Worm (Caenorhabditis elegans) whole organism, L2 larva: ENCODE data around the gene B0244.9.

Experiments used
- C34F6.9 ChIP-seq: fragments of 150-350 bp; optimal IDR thresholded peaks from 2 replicates; lab custom pipeline; 2014; ENCODE audit warnings: missing biosample characterization, missing genetic modification characterization
- F13H6.1 ChIP-seq: sonication (generic microtip); optimal IDR thresholded peaks from 2 replicates; lab custom pipeline; 2016; ENCODE audit warnings: missing genetic modification characterization, missing compliant biosample characterization
- R02D3.7 ChIP-seq: fragments of 150-350 bp; optimal IDR thresholded peaks from 2 replicates; lab custom pipeline; 2014; ENCODE audit warnings: missing biosample characterization, missing genetic modification characterization
- Y55F3AM.14 ChIP-seq: fragments of 200-800 bp; sonication (Bioruptor generic); optimal IDR thresholded peaks from 2 replicates; lab custom pipeline; 2018; ENCODE audit warnings: mild to moderate bottlenecking, missing genetic modification characterization, missing compliant biosample characterization
- ZK546.5 ChIP-seq: sonication (generic microtip); optimal IDR thresholded peaks from 2 replicates; lab custom pipeline; 2017; ENCODE audit warnings: missing biosample characterization, missing genetic modification characterization
- alr-1 ChIP-seq: fragments of 150-350 bp; optimal IDR thresholded peaks from 2 replicates; lab custom pipeline; 2014; ENCODE audit warnings: missing biosample characterization, missing genetic modification characterization
- aly-2 ChIP-seq: fragments of 150-350 bp; optimal IDR thresholded peaks from 2 replicates; lab custom pipeline; 2014; ENCODE audit warnings: missing biosample characterization, missing genetic modification characterization
- ama-1 ChIP-seq: fragments of 150-350 bp; optimal IDR thresholded peaks from 2 replicates; lab custom pipeline; 2018; ENCODE audit warnings: inconsistent platforms
- blmp-1 ChIP-seq: sonication (generic microtip); optimal IDR thresholded peaks from 2 replicates; lab custom pipeline; 2017; ENCODE audit warnings: missing genetic modification characterization, mild to moderate bottlenecking, missing compliant biosample characterization, antibody characterized with exemption, moderate library complexity; ENCODE audit not compliant: insufficient read depth
- ceh-16 ChIP-seq: fragments of 150-350 bp; optimal IDR thresholded peaks from 2 replicates; lab custom pipeline; 2014; ENCODE audit warnings: missing biosample characterization, missing genetic modification characterization
- ceh-82 ChIP-seq: fragments of 150-350 bp; optimal IDR thresholded peaks from 2 replicates; lab custom pipeline; 2014; ENCODE audit warnings: missing biosample characterization, missing genetic modification characterization
- crh-2 ChIP-seq: sonication (generic microtip); optimal IDR thresholded peaks from 2 replicates; lab custom pipeline; 2017; ENCODE audit warnings: missing biosample characterization, missing genetic modification characterization
- dmd-4 ChIP-seq: sonication (generic microtip); optimal IDR thresholded peaks from 2 replicates; lab custom pipeline; 2017; ENCODE audit warnings: missing biosample characterization, missing genetic modification characterization
- egl-27 ChIP-seq: sonication (generic microtip); optimal IDR thresholded peaks from 3 replicates; lab custom pipeline; 2017; ENCODE audit warnings: missing biosample characterization, missing genetic modification reagents, missing genetic modification characterization
- elt-1 ChIP-seq: fragments of 150-350 bp; optimal IDR thresholded peaks from 2 replicates; lab custom pipeline; 2014; ENCODE audit warnings: missing biosample characterization, missing genetic modification characterization
- elt-3 ChIP-seq: sonication (generic microtip); optimal IDR thresholded peaks from 2 replicates; lab custom pipeline; 2017; ENCODE audit warnings: missing biosample characterization, missing genetic modification characterization
- fos-1 ChIP-seq: fragments of 150-350 bp; optimal IDR thresholded peaks from 2 replicates; lab custom pipeline; 2014; ENCODE audit warnings: missing biosample characterization, missing genetic modification characterization
- gmeb-1 ChIP-seq: fragments of 150-350 bp; optimal IDR thresholded peaks from 2 replicates; lab custom pipeline; 2014; ENCODE audit warnings: missing biosample characterization, missing genetic modification characterization
- lin-11 ChIP-seq: fragments of 150-350 bp; sonication (generic microtip); optimal IDR thresholded peaks from 2 replicates; lab custom pipeline; 2014; ENCODE audit warnings: missing biosample characterization, missing genetic modification characterization, inconsistent platforms, mixed read lengths
- lin-13 ChIP-seq: fragments of 150-350 bp; optimal IDR thresholded peaks from 2 replicates; lab custom pipeline; 2014; ENCODE audit warnings: missing biosample characterization, missing genetic modification reagents, missing genetic modification characterization
- lin-39 ChIP-seq: fragments of 150-350 bp; optimal IDR thresholded peaks from 2 replicates; lab custom pipeline; 2014; ENCODE audit warnings: missing biosample characterization, missing genetic modification reagents, missing genetic modification characterization
- lsy-2 ChIP-seq, 2 experiments: fragments of 150-350 bp in 1 of 2; sonication (generic microtip) in 1 of 2; optimal IDR thresholded peaks; 2 replicates each; lab custom pipeline; 2014 to 2017; ENCODE audit warnings: missing biosample characterization in 2 of 2, missing genetic modification characterization in 2 of 2
- mab-5 ChIP-seq: fragments of 150-350 bp; optimal IDR thresholded peaks from 2 replicates; lab custom pipeline; 2014; ENCODE audit warnings: missing biosample characterization, missing genetic modification characterization
- mbf-1 ChIP-seq: sonication (generic microtip); optimal IDR thresholded peaks from 2 replicates; lab custom pipeline; 2017; ENCODE audit warnings: missing biosample characterization, missing genetic modification characterization
- mdl-1 ChIP-seq, 2 experiments: fragments of 150-350 bp in 1 of 2; sonication (generic microtip) in 1 of 2; optimal IDR thresholded peaks; 2 replicates each; lab custom pipeline; 2017; ENCODE audit warnings: missing biosample characterization in 2 of 2, missing genetic modification characterization in 2 of 2
- nhr-10 ChIP-seq: sonication (generic microtip); optimal IDR thresholded peaks from 2 replicates; lab custom pipeline; 2017; ENCODE audit warnings: missing biosample characterization, missing genetic modification characterization
- nhr-11 ChIP-seq: fragments of 150-350 bp; optimal IDR thresholded peaks from 2 replicates; lab custom pipeline; 2014; ENCODE audit warnings: missing biosample characterization, missing genetic modification characterization
- nhr-12 ChIP-seq: fragments of 150-350 bp; optimal IDR thresholded peaks from 2 replicates; lab custom pipeline; 2014; ENCODE audit warnings: missing biosample characterization, missing genetic modification characterization
- nhr-129 ChIP-seq: fragments of 150-350 bp; optimal IDR thresholded peaks from 2 replicates; lab custom pipeline; 2014; ENCODE audit warnings: missing biosample characterization, missing genetic modification characterization
- nhr-21 ChIP-seq: fragments of 150-350 bp; optimal IDR thresholded peaks from 2 replicates; lab custom pipeline; 2014; ENCODE audit warnings: missing biosample characterization, missing genetic modification characterization
- nhr-23 ChIP-seq: fragments of 150-350 bp; optimal IDR thresholded peaks from 2 replicates; lab custom pipeline; 2014; ENCODE audit warnings: missing biosample characterization, missing genetic modification reagents, missing genetic modification characterization
- nhr-237 ChIP-seq: fragments of 150-350 bp; optimal IDR thresholded peaks from 2 replicates; lab custom pipeline; 2014; ENCODE audit warnings: missing biosample characterization, missing genetic modification characterization
- nhr-25 ChIP-seq: fragments of 150-350 bp; sonication (generic microtip); optimal IDR thresholded peaks from 3 replicates; lab custom pipeline; 2014; ENCODE audit warnings: missing biosample characterization, missing genetic modification characterization
- nhr-6 ChIP-seq: fragments of 150-350 bp; optimal IDR thresholded peaks from 2 replicates; lab custom pipeline; 2014; ENCODE audit warnings: missing biosample characterization, missing genetic modification characterization
- nhr-77 ChIP-seq: fragments of 150-350 bp; optimal IDR thresholded peaks from 2 replicates; lab custom pipeline; 2014; ENCODE audit warnings: missing biosample characterization, missing genetic modification characterization
- peb-1 ChIP-seq: fragments of 150-350 bp; optimal IDR thresholded peaks from 2 replicates; lab custom pipeline; 2014; ENCODE audit warnings: missing biosample characterization, missing genetic modification characterization
- sem-4 ChIP-seq: fragments of 150-350 bp; optimal IDR thresholded peaks from 2 replicates; lab custom pipeline; 2014; ENCODE audit warnings: missing biosample characterization, missing genetic modification reagents, missing genetic modification characterization
- skn-1 ChIP-seq: sonication (generic microtip); optimal IDR thresholded peaks from 2 replicates; lab custom pipeline; 2017; ENCODE audit warnings: missing biosample characterization, missing genetic modification characterization
- sma-3 ChIP-seq: sonication (generic microtip); optimal IDR thresholded peaks from 2 replicates; lab custom pipeline; 2016; ENCODE audit warnings: missing genetic modification reagents, missing genetic modification characterization, missing compliant biosample characterization
- sma-9 ChIP-seq, 2 experiments: fragments of 150-350 bp in 1 of 2; sonication (generic microtip) in 1 of 2; optimal IDR thresholded peaks; 2 replicates each; lab custom pipeline; 2014 to 2016; ENCODE audit warnings: missing genetic modification characterization in 2 of 2, mild to moderate bottlenecking in 1 of 2, missing biosample characterization in 1 of 2, missing compliant biosample characterization in 1 of 2, missing genetic modification reagents in 1 of 2, moderate library complexity in 1 of 2
- snpc-4 ChIP-seq: fragments of 150-350 bp; optimal IDR thresholded peaks from 2 replicates; lab custom pipeline; 2014; ENCODE audit warnings: missing biosample characterization, missing genetic modification characterization
- unc-39 ChIP-seq: fragments of 150-350 bp; optimal IDR thresholded peaks from 2 replicates; lab custom pipeline; 2014; ENCODE audit warnings: missing biosample characterization, missing genetic modification characterization
- unc-55 ChIP-seq: fragments of 150-350 bp; sonication (generic microtip); optimal IDR thresholded peaks from 3 replicates; lab custom pipeline; 2014; ENCODE audit warnings: missing biosample characterization, missing genetic modification reagents, missing genetic modification characterization
- unc-62 ChIP-seq: fragments of 150-350 bp; optimal IDR thresholded peaks from 2 replicates; lab custom pipeline; 2014; ENCODE audit warnings: missing biosample characterization, missing genetic modification reagents, missing genetic modification characterization
- zag-1 ChIP-seq: fragments of 150-350 bp; optimal IDR thresholded peaks from 2 replicates; lab custom pipeline; 2014; ENCODE audit warnings: missing biosample characterization, missing genetic modification characterization
- ztf-1 ChIP-seq: fragments of 200-800 bp; sonication (Bioruptor generic); conservative IDR thresholded peaks from 2 replicates; pipeline ENCODE4 v1.3.6; 2022; ENCODE audit warnings: missing genetic modification characterization, missing compliant biosample characterization
- ztf-11 ChIP-seq: sonication (generic microtip); optimal IDR thresholded peaks from 2 replicates; lab custom pipeline; 2017; ENCODE audit warnings: missing biosample characterization, missing genetic modification characterization
- ztf-4 ChIP-seq: fragments of 150-350 bp; optimal IDR thresholded peaks from 2 replicates; lab custom pipeline; 2014; ENCODE audit warnings: missing biosample characterization, missing genetic modification characterization

Gene B0244.9

DNA sequence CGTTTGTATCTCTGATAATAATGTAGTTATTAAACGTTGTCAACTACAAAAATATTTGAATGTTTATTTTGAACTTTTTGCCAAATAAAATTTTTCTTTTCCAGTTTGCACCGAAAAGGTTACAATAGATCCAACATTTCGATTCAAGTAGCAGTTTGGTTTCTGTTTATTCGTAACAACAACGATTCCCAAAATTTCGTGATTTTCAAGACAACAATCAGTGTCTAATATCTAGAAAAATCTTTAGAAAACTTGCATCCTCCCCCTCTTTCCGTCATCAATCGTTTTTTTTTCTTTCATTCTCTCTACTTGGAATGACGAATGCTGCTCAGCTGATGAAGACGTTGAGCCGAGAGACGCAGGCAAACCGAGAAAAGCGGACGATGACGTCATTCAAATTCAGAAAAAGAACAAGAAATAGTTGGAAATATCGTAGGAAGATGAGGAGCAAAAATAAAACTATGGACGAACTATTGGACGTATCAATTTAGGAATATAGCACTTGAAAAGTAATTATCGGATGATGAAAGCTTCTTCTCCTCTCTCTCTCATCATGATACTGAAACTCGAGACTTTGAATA is 27.8 kb upstream of the B0244.9 start:
- TF ChIP-seq lin-11 (tag; lab: Kevin White, UChicago) = peak; percentile 41
- no peak for TF ChIP-seq ztf-1 (GFP tag; lab: Robert Waterston, UW)
- peak; percentile 81 for TF ChIP-seq sma-9 (GFP tag; optimal IDR thresholded peaks at IDR 0.05; lab: Kevin White, UChicago)
- no peak for TF ChIP-seq sma-9 (tag; optimal IDR thresholded peaks at IDR 0.05; lab: Kevin White, UChicago)
- no peak for TF ChIP-seq elt-1 (tag; lab: Kevin White, UChicago)
- no peak for TF ChIP-seq lin-39 (tag; lab: Kevin White, UChicago)
- TF ChIP-seq unc-39 (tag; lab: Kevin White, UChicago) = no peak
- TF ChIP-seq elt-3 = no peak
- TF ChIP-seq alr-1 = no peak
- TF ChIP-seq ZK546.5 (tag; lab: Kevin White, UChicago) = no peak
- TF ChIP-seq nhr-237 (tag; lab: Kevin White, UChicago) = no peak
- no peak for TF ChIP-seq gmeb-1 (tag; lab: Kevin White, UChicago)
- peak; percentile 43 for TF ChIP-seq nhr-6 (tag; lab: Kevin White, UChicago)
- TF ChIP-seq ztf-4 (tag; lab: Kevin White, UChicago) = peak; percentile 82
- TF ChIP-seq lin-13 (GFP tag; lab: Kevin White, UChicago) = peak; percentile 62
- no peak for TF ChIP-seq nhr-11 (tag; lab: Kevin White, UChicago)
- TF ChIP-seq unc-55 (GFP tag; lab: Kevin White, UChicago) = peak; percentile 95
- no peak for TF ChIP-seq mab-5 (tag; lab: Kevin White, UChicago)
- TF ChIP-seq dmd-4 = no peak
- TF ChIP-seq ztf-11 = no peak
- TF ChIP-seq unc-62 (GFP tag; lab: Kevin White, UChicago) = no peak
- no peak for TF ChIP-seq aly-2
- no peak for TF ChIP-seq peb-1
- TF ChIP-seq skn-1 (tag; lab: Kevin White, UChicago) = no peak
- no peak for TF ChIP-seq ceh-16 (tag; lab: Kevin White, UChicago)
- TF ChIP-seq nhr-77 (tag; lab: Kevin White, UChicago) = no peak
- peak; percentile 78 for TF ChIP-seq crh-2
- TF ChIP-seq nhr-21 (tag; lab: Kevin White, UChicago) = peak; percentile 11
- no peak for TF ChIP-seq snpc-4 (tag; lab: Kevin White, UChicago)
- peak; percentile 27 for TF ChIP-seq egl-27 (tag; lab: Kevin White, UChicago)
- TF ChIP-seq R02D3.7 = no peak
- TF ChIP-seq ama-1 (lab: Kevin White, UChicago) = peak; percentile 44
- no peak for TF ChIP-seq sma-3 (GFP tag; lab: Kevin White, UChicago)
- peak; percentile 75 for TF ChIP-seq zag-1
- TF ChIP-seq nhr-23 = no peak
- no peak for TF ChIP-seq blmp-1
- no peak for TF ChIP-seq mbf-1 (tag; lab: Kevin White, UChicago)
- TF ChIP-seq nhr-12 (tag; lab: Kevin White, UChicago) = no peak
- peak in 1 of 2 experiments; percentile 81 for TF ChIP-seq lsy-2 (tag; optimal IDR thresholded peaks at IDR 0.05; lab: Kevin White, UChicago)
- peak; percentile 88 for TF ChIP-seq C34F6.9 (tag; lab: Kevin White, UChicago)
- TF ChIP-seq fos-1 (tag; lab: Kevin White, UChicago) = peak; percentile 30
- no peak for TF ChIP-seq nhr-25 (tag; lab: Kevin White, UChicago)
- no peak for TF ChIP-seq nhr-10 (tag; lab: Kevin White, UChicago)
- TF ChIP-seq ceh-82 = no peak
- TF ChIP-seq nhr-129 = peak; percentile 55
- TF ChIP-seq mdl-1 (tag; optimal IDR thresholded peaks at IDR 0.05; lab: Kevin White, UChicago) = peak in 1 of 2 experiments; percentile 40
- TF ChIP-seq F13H6.1 (tag; lab: Kevin White, UChicago) = peak; percentile 35
- TF ChIP-seq sem-4 (tag; lab: Kevin White, UChicago) = peak; percentile 53
- peak; percentile 44 for TF ChIP-seq Y55F3AM.14 (GFP tag; lab: Kevin White, UChicago)
